Fruit fly (Drosophila melanogaster): ENCODE results near the gene Chc.

Chc gene

dm6 chrX:15803764-15804563 is 31.3 kb downstream of the Chc start, which contains the start of the genes PGRP-LE and sd (continued):
- TF ChIP-seq Usf (GFP tag; optimal IDR thresholded peaks at IDR 0.05) (no peak), Abd-B (GFP tag; optimal IDR thresholded peaks at IDR 0.05) (no peak), TFAM (GFP tag; optimal IDR thresholded peaks at IDR 0.05) (no peak), CG8281 (tag; optimal IDR thresholded peaks at IDR 0.05) (no peak), CG3995 (GFP tag; optimal IDR thresholded peaks at IDR 0.05) (no peak), CG15011 (GFP tag; optimal IDR thresholded peaks at IDR 0.05) (no peak), ro (GFP tag; IDR thresholded peaks at IDR 0.05) (no peak), jumu (GFP tag; optimal IDR thresholded peaks at IDR 0.05) (no peak), CG4404 (GFP tag; IDR thresholded peaks at IDR 0.05) (no peak), insv (GFP tag; optimal IDR thresholded peaks at IDR 0.05) (peak; percentile 48 to 92), CG10366 (GFP tag; IDR thresholded peaks at IDR 0.05) (no peak), ERR (GFP tag; optimal IDR thresholded peaks at IDR 0.05) (no peak), schlank (tag; optimal IDR thresholded peaks at IDR 0.05) (no peak), E2f2 (GFP tag; IDR thresholded peaks at IDR 0.05) (peak; percentile 81), CG3726 (GFP tag; IDR thresholded peaks at IDR 0.05) (no peak), Drgx (GFP tag; IDR thresholded peaks at IDR 0.05) (no peak), ftz-f1 (GFP tag; optimal IDR thresholded peaks at IDR 0.05) (no peak), vnd (GFP tag; IDR thresholded peaks at IDR 0.05; ENCODE audit: partially characterized antibody) (no peak), CG43689 (GFP tag; IDR thresholded peaks at IDR 0.05) (no peak), B-H2 (GFP tag; optimal IDR thresholded peaks at IDR 0.05) (no peak), lilli (GFP tag; optimal IDR thresholded peaks at IDR 0.05) (peak; percentile 2), CG10979 (tag; optimal IDR thresholded peaks at IDR 0.05) (no peak), CG9609 (GFP tag; optimal IDR thresholded peaks at IDR 0.05) (no peak), CG1832 (GFP tag; optimal IDR thresholded peaks at IDR 0.05) (no peak), CG16779 (GFP tag; IDR thresholded peaks at IDR 0.05) (no peak), chif (GFP tag; optimal IDR thresholded peaks at IDR 0.05) (no peak), h (optimal IDR thresholded peaks at IDR 0.05) (no peak), CG2712 (tag; optimal IDR thresholded peaks at IDR 0.05) (no peak), CG15073 (GFP tag; optimal IDR thresholded peaks at IDR 0.05) (no peak), CG1602 (GFP tag; optimal IDR thresholded peaks at IDR 0.05) (no peak), pnt (GFP tag; optimal IDR thresholded peaks at IDR 0.05) (no peak), Spps (tag; optimal IDR thresholded peaks at IDR 0.05) (no peak), bab2 (GFP tag; optimal IDR thresholded peaks at IDR 0.05) (no peak), CG14965 (GFP tag; optimal IDR thresholded peaks at IDR 0.05; ENCODE audit: borderline replicate concordance) (no peak), Nf-YB (GFP tag; optimal IDR thresholded peaks at IDR 0.05) (no peak), HHEX (GFP tag; optimal IDR thresholded peaks at IDR 0.05) (no peak), org-1 (GFP tag; optimal IDR thresholded peaks at IDR 0.05) (no peak), Doc3 (GFP tag; IDR thresholded peaks at IDR 0.05; ENCODE audit: partially characterized antibody) (0 out of 3 replicates have a peak, but pooled peaks have one; percentile 11)

dm6 chrX:15802880-15803650 is 32.2 kb downstream of the Chc start:
- TF ChIP-seq CG3065 (GFP tag; optimal IDR thresholded peaks at IDR 0.05): no peak
- peak; percentile 32 for TF ChIP-seq CG8388 (GFP tag; optimal IDR thresholded peaks at IDR 0.05)
- peak; percentile 46 for TF ChIP-seq CG13894 (tag; optimal IDR thresholded peaks at IDR 0.05)
- peak; percentile 71 for TF ChIP-seq knrl (GFP tag; IDR thresholded peaks at IDR 0.05; ENCODE audit: partially characterized antibody)
- TF ChIP-seq slbo (GFP tag; IDR thresholded peaks at IDR 0.05): peak; percentile 41
- TF ChIP-seq vfl (GFP tag; optimal IDR thresholded peaks at IDR 0.05): no peak
- TF ChIP-seq CG34224 (GFP tag; IDR thresholded peaks at IDR 0.05; ENCODE audit: partially characterized antibody): peak; percentile 84
- TF ChIP-seq gem (tag; optimal IDR thresholded peaks at IDR 0.05): peak; percentile 62
- TF ChIP-seq CG4617 (GFP tag; optimal IDR thresholded peaks at IDR 0.05; ENCODE audit: borderline replicate concordance): peak; percentile 31
- 0 out of 3 replicates have a peak, but pooled peaks have one; percentile 16 for TF ChIP-seq Dbx (GFP tag; IDR thresholded peaks at IDR 0.05)
- peak; percentile 25 for TF ChIP-seq Hr3 (GFP tag; optimal IDR thresholded peaks at IDR 0.05)
- no peak for TF ChIP-seq NK7.1 (GFP tag; optimal IDR thresholded peaks at IDR 0.05)
- TF ChIP-seq Camta (GFP tag; optimal IDR thresholded peaks at IDR 0.05): no peak

Measured in whole organism, embryonic.